Worm (Caenorhabditis elegans) whole organism, mixed stage, embryonic: ENCODE measurements around the gene leo-1.

ENCODE experiments used
- ceh-43 ChIP-seq: fragments of 200-800 bp; sonication (Bioruptor generic); optimal IDR thresholded peaks from 2 replicates; lab custom pipeline; 2018; ENCODE audit warnings: mild to moderate bottlenecking, missing genetic modification characterization, moderate library complexity, missing compliant biosample characterization
- elt-3 ChIP-seq: fragments of 150-350 bp; optimal IDR thresholded peaks from 2 replicates; lab custom pipeline; 2014; ENCODE audit warnings: missing biosample characterization, missing genetic modification characterization
- flh-1 ChIP-seq: fragments of 200-800 bp; sonication (Bioruptor generic); optimal IDR thresholded peaks from 2 replicates; lab custom pipeline; 2018; ENCODE audit warnings: mild to moderate bottlenecking, missing genetic modification characterization, moderate library complexity, missing compliant biosample characterization
- lin-13 ChIP-seq: fragments of 150-350 bp; optimal IDR thresholded peaks from 2 replicates; lab custom pipeline; 2014; ENCODE audit warnings: missing biosample characterization, missing genetic modification characterization
- lsy-2 ChIP-seq: fragments of 150-350 bp; optimal IDR thresholded peaks from 2 replicates; lab custom pipeline; 2014; ENCODE audit warnings: missing biosample characterization, missing genetic modification characterization
- nhr-237 ChIP-seq: fragments of 150-350 bp; optimal IDR thresholded peaks from 2 replicates; lab custom pipeline; 2014; ENCODE audit warnings: missing biosample characterization, missing genetic modification characterization
- nhr-76 ChIP-seq: sonication (generic microtip); optimal IDR thresholded peaks from 2 replicates; lab custom pipeline; 2017; ENCODE audit warnings: missing biosample characterization, missing genetic modification characterization
- snpc-4 ChIP-seq: fragments of 150-350 bp; optimal IDR thresholded peaks from 2 replicates; lab custom pipeline; 2014; ENCODE audit warnings: missing biosample characterization, missing genetic modification characterization
- ztf-11 ChIP-seq: fragments of 150-350 bp; optimal IDR thresholded peaks from 2 replicates; lab custom pipeline; 2014; ENCODE audit warnings: missing biosample characterization, missing genetic modification characterization

DNA sequence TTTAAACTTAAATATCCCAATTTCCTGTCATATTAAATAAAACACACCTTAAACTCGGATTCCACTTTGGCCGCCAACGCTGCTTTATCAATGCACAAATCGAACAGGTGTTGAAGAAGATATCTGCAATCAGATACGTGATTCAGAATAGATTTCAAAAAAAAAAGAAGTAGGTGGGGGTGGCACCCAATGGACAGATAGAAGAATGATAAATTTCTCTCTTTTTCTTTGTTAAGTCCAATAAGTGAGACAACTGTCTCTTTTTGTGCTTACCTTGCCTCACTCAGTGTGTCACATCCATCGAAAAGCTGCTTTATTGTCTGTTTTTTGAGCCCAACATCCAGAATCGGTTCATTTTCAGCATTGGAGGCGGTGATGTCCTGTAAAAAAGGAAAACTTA, 21.6 kb upstream of the leo-1 start:
- no peak for TF ChIP-seq nhr-76 (tag; lab: Kevin White, UChicago)
- TF ChIP-seq lin-13: no peak
- TF ChIP-seq ceh-43: no peak
- TF ChIP-seq lsy-2 (tag; lab: Kevin White, UChicago): no peak
- no peak for TF ChIP-seq ztf-11 (tag; lab: Kevin White, UChicago)
- no peak for TF ChIP-seq nhr-237 (tag; lab: Kevin White, UChicago)
- TF ChIP-seq snpc-4 (tag; lab: Kevin White, UChicago): no peak
- no peak for TF ChIP-seq elt-3 (tag; lab: Kevin White, UChicago)
- no peak for TF ChIP-seq flh-1
